Worm (Caenorhabditis elegans) whole organism, late embryonic: ENCODE data around the gene acr-14.

Source experiments
- C08G9.2 ChIP-seq: sonication (generic microtip); optimal IDR thresholded peaks from 2 replicates; lab custom pipeline; 2016; ENCODE audit warnings: mild to moderate bottlenecking, missing genetic modification characterization, moderate library complexity, missing compliant biosample characterization
- C38D4.7 ChIP-seq: fragments of 200-800 bp; sonication (Bioruptor generic); optimal IDR thresholded peaks from 2 replicates; lab custom pipeline; 2018; ENCODE audit warnings: mild to moderate bottlenecking, missing genetic modification characterization, moderate library complexity, missing compliant biosample characterization
- F13H6.1 ChIP-seq: sonication (generic microtip); optimal IDR thresholded peaks from 2 replicates; lab custom pipeline; 2016; ENCODE audit warnings: missing genetic modification characterization, missing compliant biosample characterization
- K02D7.2 ChIP-seq: sonication (generic microtip); optimal IDR thresholded peaks from 2 replicates; lab custom pipeline; 2017; ENCODE audit warnings: mild to moderate bottlenecking, missing genetic modification characterization, missing compliant biosample characterization
- ama-1 ChIP-seq: fragments of 150-350 bp; optimal IDR thresholded peaks from 2 replicates; lab custom pipeline; 2014
- ceh-14 ChIP-seq: sonication (generic microtip); optimal IDR thresholded peaks from 2 replicates; lab custom pipeline; 2016; ENCODE audit warnings: missing genotype, missing genetic modification characterization, missing compliant biosample characterization
- ceh-18 ChIP-seq: sonication (generic microtip); optimal IDR thresholded peaks from 2 replicates; lab custom pipeline; 2016; ENCODE audit warnings: missing genetic modification characterization, missing compliant biosample characterization
- ceh-31 ChIP-seq: sonication (generic microtip); optimal IDR thresholded peaks from 2 replicates; lab custom pipeline; 2016; ENCODE audit warnings: missing genetic modification characterization, missing compliant biosample characterization
- ceh-45 ChIP-seq: fragments of 200-800 bp; sonication (Bioruptor generic); IDR thresholded peaks from 2 replicates; pipeline ENCODE4 v1.3.6; 2022; ENCODE audit warnings: missing genetic modification reagents, missing genetic modification characterization, missing compliant biosample characterization
- ceh-6 ChIP-seq: fragments of 200-800 bp; sonication (Bioruptor generic); optimal IDR thresholded peaks from 2 replicates; lab custom pipeline; 2018; ENCODE audit warnings: mild to moderate bottlenecking, missing genetic modification characterization, missing compliant biosample characterization
- ceh-9 ChIP-seq: sonication (generic microtip); optimal IDR thresholded peaks from 2 replicates; lab custom pipeline; 2016; ENCODE audit warnings: mild to moderate bottlenecking, missing genetic modification characterization, inconsistent platforms, missing compliant biosample characterization
- dve-1 ChIP-seq: sonication (generic microtip); optimal IDR thresholded peaks from 2 replicates; lab custom pipeline; 2017; ENCODE audit warnings: antibody characterized with exemption, mild to moderate bottlenecking, missing genetic modification characterization, missing compliant biosample characterization
- elt-2 ChIP-seq: sonication (generic microtip); optimal IDR thresholded peaks from 2 replicates; lab custom pipeline; 2016; ENCODE audit warnings: missing genetic modification reagents, missing genetic modification characterization, missing compliant biosample characterization
- elt-4 ChIP-seq: sonication (generic microtip); optimal IDR thresholded peaks from 2 replicates; lab custom pipeline; 2016; ENCODE audit warnings: missing genetic modification characterization, missing compliant biosample characterization
- fax-1 ChIP-seq: sonication (generic microtip); optimal IDR thresholded peaks from 2 replicates; lab custom pipeline; 2016; ENCODE audit warnings: missing genotype, missing genetic modification characterization, missing compliant biosample characterization
- gmeb-2 ChIP-seq: sonication (generic microtip); optimal IDR thresholded peaks from 2 replicates; lab custom pipeline; 2016; ENCODE audit warnings: missing genetic modification characterization, inconsistent platforms, missing compliant biosample characterization
- hlh-13 ChIP-seq: fragments of 200-800 bp; sonication (Bioruptor generic); optimal IDR thresholded peaks from 2 replicates; lab custom pipeline; 2018; ENCODE audit warnings: mild to moderate bottlenecking, missing genetic modification characterization, missing compliant biosample characterization
- hlh-6 ChIP-seq: sonication (generic microtip); optimal IDR thresholded peaks from 2 replicates; lab custom pipeline; 2016; ENCODE audit warnings: missing genotype, missing genetic modification characterization, missing compliant biosample characterization
- hlh-8 ChIP-seq: sonication (generic microtip); optimal IDR thresholded peaks from 2 replicates; lab custom pipeline; 2016; ENCODE audit warnings: missing genotype, missing genetic modification characterization, missing compliant biosample characterization
- lim-6 ChIP-seq: sonication (generic microtip); optimal IDR thresholded peaks from 2 replicates; lab custom pipeline; 2016; ENCODE audit warnings: missing genetic modification characterization, missing compliant biosample characterization
- madf-2 ChIP-seq: sonication (generic microtip); optimal IDR thresholded peaks from 2 replicates; lab custom pipeline; 2017; ENCODE audit warnings: missing genetic modification characterization, missing compliant biosample characterization
- mec-3 ChIP-seq: sonication (generic microtip); optimal IDR thresholded peaks from 2 replicates; lab custom pipeline; 2016; ENCODE audit warnings: borderline replicate concordance, missing genetic modification characterization, missing compliant biosample characterization
- nfya-1 ChIP-seq: sonication (generic microtip); optimal IDR thresholded peaks from 2 replicates; lab custom pipeline; 2017; ENCODE audit warnings: missing genetic modification characterization, mild to moderate bottlenecking, missing compliant biosample characterization, antibody characterized with exemption, moderate library complexity
- odd-2 ChIP-seq: sonication (generic microtip); optimal IDR thresholded peaks from 2 replicates; lab custom pipeline; 2017; ENCODE audit warnings: antibody characterized with exemption, mild to moderate bottlenecking, missing genetic modification characterization, missing compliant biosample characterization
- pat-9 ChIP-seq: fragments of 200-800 bp; sonication (Bioruptor generic); optimal IDR thresholded peaks from 2 replicates; lab custom pipeline; 2018; ENCODE audit warnings: mild to moderate bottlenecking, missing genetic modification characterization, moderate library complexity, missing compliant biosample characterization
- pax-1 ChIP-seq: fragments of 150-350 bp; optimal IDR thresholded peaks from 2 replicates; lab custom pipeline; 2014; ENCODE audit warnings: missing biosample characterization, missing genetic modification characterization
- pha-2 ChIP-seq: sonication (generic microtip); optimal IDR thresholded peaks from 2 replicates; lab custom pipeline; 2017; ENCODE audit warnings: mild to moderate bottlenecking, missing genetic modification characterization, missing compliant biosample characterization
- rnt-1 ChIP-seq: sonication (generic microtip); optimal IDR thresholded peaks from 2 replicates; lab custom pipeline; 2016; ENCODE audit warnings: missing genetic modification characterization, missing compliant biosample characterization
- syd-9 ChIP-seq: sonication (generic microtip); optimal IDR thresholded peaks from 2 replicates; lab custom pipeline; 2016; ENCODE audit warnings: mild to moderate bottlenecking, missing genetic modification characterization, moderate library complexity, missing compliant biosample characterization
- tbx-2 ChIP-seq: sonication (generic microtip); optimal IDR thresholded peaks from 2 replicates; lab custom pipeline; 2016; ENCODE audit warnings: missing genetic modification characterization, missing compliant biosample characterization
- ttx-3 ChIP-seq: sonication (generic microtip); optimal IDR thresholded peaks from 2 replicates; lab custom pipeline; 2016; ENCODE audit warnings: missing genetic modification reagents, missing genetic modification characterization, missing compliant biosample characterization
- unc-42 ChIP-seq: sonication (generic microtip); optimal IDR thresholded peaks from 2 replicates; lab custom pipeline; 2016; ENCODE audit warnings: missing genotype, missing genetic modification characterization, missing compliant biosample characterization
- unc-55 ChIP-seq: sonication (generic microtip); optimal IDR thresholded peaks from 2 replicates; lab custom pipeline; 2017; ENCODE audit warnings: missing biosample characterization, missing genetic modification reagents, missing genetic modification characterization

The acr-14 gene

DNA sequence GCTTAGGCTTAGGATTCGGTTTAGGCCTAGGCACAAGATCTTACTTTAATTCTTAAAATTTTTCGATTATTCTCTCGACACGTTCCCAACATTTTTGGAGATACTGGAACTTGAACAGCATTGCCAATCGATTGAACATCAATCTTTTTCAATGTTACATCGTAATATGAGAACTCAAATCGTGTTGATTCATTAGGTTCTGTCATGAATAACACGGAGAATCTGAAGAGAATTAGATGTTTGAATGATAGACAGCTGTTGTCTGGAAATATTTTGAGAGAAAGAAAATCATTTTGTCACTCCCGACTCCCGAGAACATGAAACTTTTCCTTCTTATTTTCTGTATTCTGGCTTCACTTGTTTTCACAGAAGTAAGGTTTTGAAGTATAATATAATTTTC, 7.7 kb downstream of the acr-14 start, which contains the start of gene T05C12.15:
TSS of gene T05C12.15 (plus strand) at position 301 of the 400 bp plus-strand sequence.
- no peak for TF ChIP-seq nfya-1 (tag; lab: Kevin White, UChicago)
- peak; percentile 20 for TF ChIP-seq unc-55 (GFP tag; lab: Kevin White, UChicago)

DNA sequence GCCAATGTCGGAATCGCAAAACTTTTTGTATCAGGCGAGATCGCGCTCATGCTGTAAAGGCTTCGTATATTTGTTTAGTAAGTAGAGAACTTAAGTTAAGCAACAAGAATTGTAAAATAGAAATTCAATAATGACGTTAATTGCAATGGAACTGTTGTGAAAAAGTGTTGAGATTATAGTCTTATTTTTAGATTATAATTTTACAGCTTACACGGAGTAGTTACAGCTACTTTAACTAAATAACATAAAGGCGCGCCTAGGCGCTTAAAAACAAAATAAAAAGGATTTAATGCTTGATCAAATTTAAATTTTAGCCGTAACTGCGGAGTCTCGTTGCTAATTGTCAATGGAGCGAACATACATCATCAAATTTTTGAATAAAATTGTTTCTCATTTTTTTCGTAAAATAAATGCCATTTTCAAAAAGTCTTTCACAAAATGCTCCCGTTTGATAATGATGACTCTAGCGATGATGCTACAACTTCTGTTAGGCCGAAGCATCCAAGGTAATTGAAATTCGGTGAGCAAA, 14.8 kb downstream of the acr-14 start, which contains the start of the genes emb-27 and rrf-3:
TSS of gene emb-27 (minus strand) at position 51 of the 529 bp plus-strand sequence.
TSS of gene rrf-3 (plus strand) at position 346 of the 529 bp plus-strand sequence.
- TF ChIP-seq ceh-31 (tag; lab: Kevin White, UChicago): no peak
- TF ChIP-seq ceh-18 (tag; lab: Kevin White, UChicago): no peak
- TF ChIP-seq mec-3 (tag; lab: Kevin White, UChicago): no peak
- no peak for TF ChIP-seq nfya-1 (tag; lab: Kevin White, UChicago)
- no peak for TF ChIP-seq elt-2 (tag; lab: Kevin White, UChicago)
- TF ChIP-seq elt-4 (tag; lab: Kevin White, UChicago): no peak
- TF ChIP-seq unc-55 (GFP tag; lab: Kevin White, UChicago): peak; percentile 11
- TF ChIP-seq unc-42: peak; percentile 98
- no peak for TF ChIP-seq ttx-3 (tag; lab: Kevin White, UChicago)
- TF ChIP-seq pax-1 (tag; lab: Kevin White, UChicago): peak; percentile 3
- no peak for TF ChIP-seq ceh-9 (tag; lab: Kevin White, UChicago)
- TF ChIP-seq rnt-1 (tag; lab: Kevin White, UChicago): peak; percentile 15
- TF ChIP-seq ama-1 (lab: Kevin White, UChicago): no peak

DNA sequence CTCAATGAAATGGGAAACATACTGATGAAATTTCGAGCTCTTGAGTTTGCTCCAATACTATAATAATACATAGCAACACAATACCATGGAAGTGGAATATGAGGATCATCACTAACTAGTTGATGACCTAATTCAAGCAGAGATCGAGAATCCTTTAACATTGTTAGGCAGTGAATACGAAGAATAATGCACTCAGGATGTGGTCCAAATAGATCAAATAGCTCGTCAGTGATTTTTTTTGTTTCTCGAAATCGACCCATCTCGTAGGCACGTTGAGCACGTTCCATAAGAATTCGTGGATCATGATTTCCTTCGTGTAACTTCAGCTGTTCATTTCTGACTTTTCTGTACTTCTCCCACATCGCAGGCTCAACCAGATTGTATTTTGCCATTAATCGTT, 16.1 kb downstream of the acr-14 start:
- TF ChIP-seq ceh-14 (tag; lab: Kevin White, UChicago): no peak
- no peak for TF ChIP-seq C38D4.7
- no peak for TF ChIP-seq dve-1 (tag; lab: Kevin White, UChicago)
- TF ChIP-seq pha-2 (tag; lab: Kevin White, UChicago): no peak
- TF ChIP-seq K02D7.2: no peak
- TF ChIP-seq fax-1 (tag; lab: Kevin White, UChicago): no peak
- no peak for TF ChIP-seq C08G9.2 (tag; lab: Kevin White, UChicago)
- no peak for TF ChIP-seq ama-1 (lab: Kevin White, UChicago)
- no peak for TF ChIP-seq syd-9 (tag; lab: Kevin White, UChicago)
- no peak for TF ChIP-seq madf-2 (tag; lab: Kevin White, UChicago)
- TF ChIP-seq mec-3 (tag; lab: Kevin White, UChicago): no peak
- no peak for TF ChIP-seq hlh-8 (tag; lab: Kevin White, UChicago)
- no peak for TF ChIP-seq hlh-13
- TF ChIP-seq gmeb-2 (tag; lab: Kevin White, UChicago): no peak
- no peak for TF ChIP-seq pat-9
- TF ChIP-seq odd-2 (tag; lab: Kevin White, UChicago): no peak
- TF ChIP-seq ceh-6 (GFP tag; lab: Kevin White, UChicago): no peak

DNA sequence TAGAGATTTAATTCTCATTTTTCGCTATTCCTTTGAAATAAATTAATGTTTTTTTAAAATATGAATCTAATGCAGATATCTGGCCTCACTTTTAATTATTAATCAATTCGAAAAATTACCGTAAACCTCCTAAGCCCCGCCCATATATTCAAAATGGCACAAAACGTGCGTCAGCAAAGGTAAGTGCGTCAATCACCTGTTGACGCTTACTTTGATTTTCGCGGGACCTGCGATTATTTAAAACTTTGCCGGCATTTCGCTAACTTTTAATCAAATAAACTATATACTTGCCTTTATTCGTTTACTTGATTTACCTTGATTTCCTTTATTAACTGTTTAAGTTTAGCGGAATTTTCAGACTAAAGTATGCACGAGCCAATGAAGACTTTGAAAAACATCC, 19.0 kb downstream of the acr-14 start, which contains the start of gene pch-2:
TSS of gene pch-2 (plus strand) at position 359 of the 400 bp plus-strand sequence.
- TF ChIP-seq ceh-18 (tag; lab: Kevin White, UChicago) (no peak), unc-42 (peak; percentile 2), nfya-1 (tag; lab: Kevin White, UChicago) (peak; percentile 11)
- TF ChIP-seq, all 69 proteins: peak for 2

DNA sequence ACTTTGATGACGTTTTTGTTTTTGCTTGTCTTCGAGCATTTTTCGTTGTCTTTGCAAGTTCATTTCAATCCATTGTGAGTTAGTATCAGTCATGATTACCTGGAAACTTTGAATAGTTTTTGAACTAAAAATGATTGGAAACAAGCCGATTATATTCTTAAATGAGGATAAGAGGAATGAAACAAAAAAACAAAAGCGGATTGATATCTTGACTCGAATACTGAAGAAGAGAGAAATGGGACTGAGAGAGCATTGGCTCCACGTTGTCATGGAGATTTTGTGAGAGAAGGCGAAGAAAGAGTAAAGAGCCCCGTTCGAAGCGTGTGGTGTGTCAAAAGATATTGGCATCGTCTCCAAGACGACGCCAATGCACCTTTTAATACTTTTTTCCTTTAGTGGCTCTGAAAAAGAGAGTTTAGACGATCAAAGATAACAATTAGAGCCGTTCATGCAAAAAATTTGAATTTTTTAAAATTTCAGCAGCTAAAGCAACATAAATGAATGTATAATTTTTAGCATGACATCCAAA, 20.1 kb downstream of the acr-14 start, which contains the start of the genes tub-1 and tmem-138:
TSS of gene tub-1 (minus strand) at position 101 of the 529 bp plus-strand sequence.
TSS of gene tmem-138 (plus strand) at position 479 of the 529 bp plus-strand sequence.
- TF ChIP-seq F13H6.1 (tag; lab: Kevin White, UChicago): no peak
- TF ChIP-seq hlh-13: no peak
- TF ChIP-seq ceh-45 (GFP tag; lab: Robert Waterston, UW): no peak
- TF ChIP-seq tbx-2 (tag; lab: Kevin White, UChicago): no peak
- TF ChIP-seq hlh-6 (tag; lab: Kevin White, UChicago): no peak
- TF ChIP-seq lim-6 (tag; lab: Kevin White, UChicago): no peak
